Worm (Caenorhabditis elegans) whole organism, late embryonic: ENCODE results near the gene T13G4.7.

ENCODE experiments used
- C38D4.7 ChIP-seq: fragments of 200-800 bp; sonication (Bioruptor generic); optimal IDR thresholded peaks from 2 replicates; lab custom pipeline; 2018; ENCODE audit warnings: mild to moderate bottlenecking, missing genetic modification characterization, moderate library complexity, missing compliant biosample characterization
- F13H6.1 ChIP-seq: sonication (generic microtip); optimal IDR thresholded peaks from 2 replicates; lab custom pipeline; 2016; ENCODE audit warnings: missing genetic modification characterization, missing compliant biosample characterization
- K02D7.2 ChIP-seq: sonication (generic microtip); optimal IDR thresholded peaks from 2 replicates; lab custom pipeline; 2017; ENCODE audit warnings: mild to moderate bottlenecking, missing genetic modification characterization, missing compliant biosample characterization
- K09A11.1 ChIP-seq: sonication (generic microtip); optimal IDR thresholded peaks from 2 replicates; lab custom pipeline; 2017; ENCODE audit warnings: antibody characterized with exemption, mild to moderate bottlenecking, missing genetic modification characterization, missing compliant biosample characterization; ENCODE audit not compliant: insufficient read depth
- Y22D7AL.16 ChIP-seq: sonication (generic microtip); optimal IDR thresholded peaks from 2 replicates; lab custom pipeline; 2016; ENCODE audit warnings: missing genetic modification characterization, missing compliant biosample characterization
- ahr-1 ChIP-seq: sonication (generic microtip); optimal IDR thresholded peaks from 2 replicates; lab custom pipeline; 2016; ENCODE audit warnings: missing genetic modification characterization, missing compliant biosample characterization
- ama-1 ChIP-seq: fragments of 150-350 bp; optimal IDR thresholded peaks from 2 replicates; lab custom pipeline; 2014
- ceh-14 ChIP-seq: sonication (generic microtip); optimal IDR thresholded peaks from 2 replicates; lab custom pipeline; 2016; ENCODE audit warnings: missing genotype, missing genetic modification characterization, missing compliant biosample characterization
- ceh-19 ChIP-seq: fragments of 200-800 bp; sonication (Bioruptor generic); optimal IDR thresholded peaks from 2 replicates; lab custom pipeline; 2018; ENCODE audit warnings: mild to moderate bottlenecking, missing genetic modification characterization, missing compliant biosample characterization
- ceh-22 ChIP-seq: sonication (generic microtip); optimal IDR thresholded peaks from 2 replicates; lab custom pipeline; 2017; ENCODE audit warnings: missing biosample characterization, missing genetic modification characterization
- ceh-31 ChIP-seq: sonication (generic microtip); optimal IDR thresholded peaks from 2 replicates; lab custom pipeline; 2016; ENCODE audit warnings: missing genetic modification characterization, missing compliant biosample characterization
- ceh-34 ChIP-seq: sonication (generic microtip); optimal IDR thresholded peaks from 2 replicates; lab custom pipeline; 2016; ENCODE audit warnings: mild to moderate bottlenecking, missing genetic modification characterization, missing compliant biosample characterization
- ceh-48 ChIP-seq: sonication (generic microtip); optimal IDR thresholded peaks from 2 replicates; lab custom pipeline; 2016; ENCODE audit warnings: missing genetic modification characterization, inconsistent platforms, missing compliant biosample characterization
- ceh-6 ChIP-seq: fragments of 200-800 bp; sonication (Bioruptor generic); optimal IDR thresholded peaks from 2 replicates; lab custom pipeline; 2018; ENCODE audit warnings: mild to moderate bottlenecking, missing genetic modification characterization, missing compliant biosample characterization
- dmd-4 ChIP-seq: sonication (generic microtip); optimal IDR thresholded peaks from 2 replicates; lab custom pipeline; 2016; ENCODE audit warnings: borderline replicate concordance, missing genetic modification characterization, missing compliant biosample characterization
- dve-1 ChIP-seq: sonication (generic microtip); optimal IDR thresholded peaks from 2 replicates; lab custom pipeline; 2017; ENCODE audit warnings: antibody characterized with exemption, mild to moderate bottlenecking, missing genetic modification characterization, missing compliant biosample characterization
- elt-2 ChIP-seq: sonication (generic microtip); optimal IDR thresholded peaks from 2 replicates; lab custom pipeline; 2016; ENCODE audit warnings: missing genetic modification reagents, missing genetic modification characterization, missing compliant biosample characterization
- elt-4 ChIP-seq: sonication (generic microtip); optimal IDR thresholded peaks from 2 replicates; lab custom pipeline; 2016; ENCODE audit warnings: missing genetic modification characterization, missing compliant biosample characterization
- ets-4 ChIP-seq: sonication (generic microtip); optimal IDR thresholded peaks from 2 replicates; lab custom pipeline; 2016; ENCODE audit warnings: missing genetic modification characterization, missing compliant biosample characterization
- fkh-10 ChIP-seq: fragments of 150-350 bp; optimal IDR thresholded peaks from 2 replicates; lab custom pipeline; 2014; ENCODE audit warnings: missing biosample characterization, missing genetic modification reagents, missing genetic modification characterization
- fkh-6 ChIP-seq: sonication (generic microtip); optimal IDR thresholded peaks from 2 replicates; lab custom pipeline; 2016; ENCODE audit warnings: missing genetic modification characterization, missing compliant biosample characterization
- gmeb-2 ChIP-seq: sonication (generic microtip); optimal IDR thresholded peaks from 2 replicates; lab custom pipeline; 2016; ENCODE audit warnings: missing genetic modification characterization, inconsistent platforms, missing compliant biosample characterization
- hlh-8 ChIP-seq: sonication (generic microtip); optimal IDR thresholded peaks from 2 replicates; lab custom pipeline; 2016; ENCODE audit warnings: missing genotype, missing genetic modification characterization, missing compliant biosample characterization
- lin-11 ChIP-seq: fragments of 200-800 bp; sonication (Bioruptor generic); optimal IDR thresholded peaks from 2 replicates; lab custom pipeline; 2018; ENCODE audit warnings: mild to moderate bottlenecking, missing genetic modification characterization, missing compliant biosample characterization
- madf-2 ChIP-seq: sonication (generic microtip); optimal IDR thresholded peaks from 2 replicates; lab custom pipeline; 2017; ENCODE audit warnings: missing genetic modification characterization, missing compliant biosample characterization
- nhr-11 ChIP-seq: fragments of 150-350 bp; optimal IDR thresholded peaks from 2 replicates; lab custom pipeline; 2014; ENCODE audit warnings: missing biosample characterization, missing genetic modification characterization
- nhr-232 ChIP-seq: sonication (generic microtip); optimal IDR thresholded peaks from 2 replicates; lab custom pipeline; 2016; ENCODE audit warnings: missing genetic modification characterization, missing compliant biosample characterization
- pat-9 ChIP-seq: fragments of 200-800 bp; sonication (Bioruptor generic); optimal IDR thresholded peaks from 2 replicates; lab custom pipeline; 2018; ENCODE audit warnings: mild to moderate bottlenecking, missing genetic modification characterization, moderate library complexity, missing compliant biosample characterization
- pha-2 ChIP-seq: sonication (generic microtip); optimal IDR thresholded peaks from 2 replicates; lab custom pipeline; 2017; ENCODE audit warnings: mild to moderate bottlenecking, missing genetic modification characterization, missing compliant biosample characterization
- pqm-1 ChIP-seq: sonication (generic microtip); optimal IDR thresholded peaks from 2 replicates; lab custom pipeline; 2016; ENCODE audit warnings: missing genetic modification characterization, missing compliant biosample characterization
- pros-1 ChIP-seq: fragments of 150-350 bp; optimal IDR thresholded peaks from 2 replicates; lab custom pipeline; 2014; ENCODE audit warnings: missing biosample characterization, missing genetic modification reagents, missing genetic modification characterization
- ref-2 ChIP-seq: sonication (generic microtip); optimal IDR thresholded peaks from 2 replicates; lab custom pipeline; 2016; ENCODE audit warnings: missing genetic modification characterization, missing compliant biosample characterization
- rnt-1 ChIP-seq: sonication (generic microtip); optimal IDR thresholded peaks from 2 replicates; lab custom pipeline; 2016; ENCODE audit warnings: missing genetic modification characterization, missing compliant biosample characterization
- sdc-2 ChIP-seq: sonication (generic microtip); optimal IDR thresholded peaks from 2 replicates; lab custom pipeline; 2016; ENCODE audit warnings: missing genotype, missing genetic modification characterization, missing compliant biosample characterization
- syd-9 ChIP-seq: sonication (generic microtip); optimal IDR thresholded peaks from 2 replicates; lab custom pipeline; 2016; ENCODE audit warnings: mild to moderate bottlenecking, missing genetic modification characterization, moderate library complexity, missing compliant biosample characterization
- tbx-2 ChIP-seq: sonication (generic microtip); optimal IDR thresholded peaks from 2 replicates; lab custom pipeline; 2016; ENCODE audit warnings: missing genetic modification characterization, missing compliant biosample characterization
- unc-42 ChIP-seq: sonication (generic microtip); optimal IDR thresholded peaks from 2 replicates; lab custom pipeline; 2016; ENCODE audit warnings: missing genotype, missing genetic modification characterization, missing compliant biosample characterization

T13G4.7 gene

DNA sequence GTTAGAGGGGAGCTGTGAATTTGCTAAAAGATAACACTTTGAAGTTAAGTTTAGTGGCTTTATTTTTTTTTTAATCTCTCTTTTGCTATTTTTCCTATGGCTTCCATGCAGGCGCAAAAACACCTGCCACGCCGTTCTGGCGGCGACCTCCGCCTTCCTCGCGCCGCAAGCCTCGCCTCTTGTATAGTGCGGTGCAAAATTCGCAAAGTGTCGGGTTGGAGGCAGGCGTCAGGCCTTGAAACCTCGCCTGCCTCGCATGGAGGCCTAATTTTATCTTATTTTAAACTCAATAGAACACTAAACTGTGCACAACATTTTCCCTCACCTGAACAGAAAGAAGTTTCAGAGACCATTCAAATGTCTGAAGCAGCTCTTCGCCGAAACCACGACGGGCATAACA is 33.9 kb downstream of the T13G4.7 start:
- no peak for TF ChIP-seq ceh-31
- TF ChIP-seq gmeb-2, result no peak
- TF ChIP-seq fkh-10 (GFP tag; lab: Kevin White, UChicago), result no peak
- no peak for TF ChIP-seq ama-1 (lab: Kevin White, UChicago)
- no peak for TF ChIP-seq madf-2
- TF ChIP-seq elt-4 (tag; lab: Kevin White, UChicago), result no peak
- TF ChIP-seq ceh-22 (tag; lab: Kevin White, UChicago), result no peak
- TF ChIP-seq pqm-1 (tag; lab: Kevin White, UChicago), result no peak
- no peak for TF ChIP-seq ceh-34 (tag; lab: Kevin White, UChicago)
- TF ChIP-seq syd-9 (tag; lab: Kevin White, UChicago), result no peak
- TF ChIP-seq, all 69 proteins: peak for 0

DNA sequence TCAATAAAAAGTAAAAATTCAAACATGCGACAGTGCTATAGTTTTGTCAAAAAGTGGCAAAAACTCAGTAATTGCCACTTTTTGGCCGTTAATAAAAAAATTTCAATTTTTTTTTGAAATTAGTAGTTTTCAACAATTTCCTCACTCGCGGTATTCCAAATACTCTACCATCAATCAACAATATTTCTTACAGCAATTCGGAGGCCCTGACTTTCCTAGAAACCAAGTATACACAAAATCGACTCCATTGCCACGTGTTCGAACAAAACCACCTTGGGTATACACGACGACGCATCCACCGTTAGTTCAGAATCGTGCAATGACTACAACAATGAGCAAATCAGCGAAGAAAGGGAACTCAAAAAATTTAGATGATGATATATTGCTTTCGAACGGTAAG is 34.3 kb downstream of the T13G4.7 start:
- TF ChIP-seq unc-42 (tag; lab: Kevin White, UChicago), result no peak
- no peak for TF ChIP-seq ceh-22 (tag; lab: Kevin White, UChicago)
- TF ChIP-seq nhr-11, result no peak
- TF ChIP-seq ceh-14 (tag; lab: Kevin White, UChicago), result no peak
- TF ChIP-seq ceh-34 (tag; lab: Kevin White, UChicago), result no peak
- no peak for TF ChIP-seq C38D4.7
- no peak for TF ChIP-seq dve-1 (tag; lab: Kevin White, UChicago)
- TF ChIP-seq pros-1 (tag; lab: Kevin White, UChicago), result no peak
- no peak for TF ChIP-seq pat-9 (tag; lab: Kevin White, UChicago)
- TF ChIP-seq ref-2 (tag; lab: Kevin White, UChicago), result no peak
- no peak for TF ChIP-seq dmd-4 (tag; lab: Kevin White, UChicago)
- TF ChIP-seq ceh-31, result no peak
- TF ChIP-seq tbx-2 (tag; lab: Kevin White, UChicago), result no peak
- TF ChIP-seq ceh-19 (GFP tag; lab: Kevin White, UChicago), result no peak
- no peak for TF ChIP-seq rnt-1 (tag; lab: Kevin White, UChicago)
- TF ChIP-seq K02D7.2, result no peak
- TF ChIP-seq ceh-6, result no peak
- TF ChIP-seq ahr-1 (tag; lab: Kevin White, UChicago), result no peak

DNA sequence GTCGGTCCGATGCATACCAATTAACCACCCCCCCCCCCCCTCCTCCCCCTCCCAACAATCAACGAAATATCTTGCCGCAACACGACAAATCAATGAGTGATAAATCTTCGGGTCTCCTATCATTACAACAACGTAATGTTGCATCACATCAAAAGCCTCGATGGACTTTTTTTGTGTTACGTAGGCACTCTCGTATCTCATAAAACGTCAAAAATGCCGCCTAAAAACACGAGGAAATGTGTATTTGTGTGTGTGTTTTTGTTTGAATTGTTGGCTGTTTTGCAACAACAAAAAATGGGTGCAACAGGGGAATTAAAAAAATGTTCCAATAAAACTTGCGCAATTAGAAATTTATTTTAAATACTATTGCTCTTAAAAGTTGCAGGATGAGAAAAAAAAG is 38.7 kb downstream of the T13G4.7 start:
- TF ChIP-seq sdc-2 (tag; lab: Kevin White, UChicago) (no peak), ref-2 (tag; lab: Kevin White, UChicago) (no peak), F13H6.1 (tag; lab: Kevin White, UChicago) (no peak), nhr-232 (tag; lab: Kevin White, UChicago) (no peak), ceh-48 (no peak), fkh-10 (GFP tag; lab: Kevin White, UChicago) (no peak), elt-2 (tag; lab: Kevin White, UChicago) (no peak), unc-42 (tag; lab: Kevin White, UChicago) (no peak), K02D7.2 (no peak)

DNA sequence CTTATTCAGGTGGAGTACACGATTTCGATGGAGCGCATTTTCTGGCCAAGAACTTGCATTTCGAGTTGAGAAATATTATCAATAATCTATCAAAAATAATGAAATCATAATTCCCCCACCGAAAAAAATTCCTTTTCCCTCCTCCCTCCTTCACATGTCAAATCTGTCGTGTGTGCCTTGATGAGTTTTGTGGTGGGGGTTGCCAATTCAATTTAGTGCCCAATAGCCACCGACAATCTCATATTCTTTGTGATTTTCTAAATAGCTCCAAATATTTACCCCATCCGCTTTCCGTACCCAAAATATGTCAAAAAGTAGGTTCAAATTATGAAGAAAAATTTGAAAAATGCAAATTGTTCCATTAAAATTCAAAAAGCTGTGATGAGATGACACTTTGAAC is 43.9 kb downstream of the T13G4.7 start, which contains the start of gene tmc-1:
TSS of gene tmc-1 (plus strand) at position 189 of the 400 bp plus-strand sequence.
- TF ChIP-seq K09A11.1 (tag; lab: Kevin White, UChicago) (no peak), fkh-6 (tag; lab: Kevin White, UChicago) (no peak), pqm-1 (tag; lab: Kevin White, UChicago) (no peak), unc-42 (tag; lab: Kevin White, UChicago) (peak; percentile 73), elt-2 (tag; lab: Kevin White, UChicago) (no peak), pha-2 (tag; lab: Kevin White, UChicago) (no peak), lin-11 (tag; lab: Kevin White, UChicago) (no peak)

DNA sequence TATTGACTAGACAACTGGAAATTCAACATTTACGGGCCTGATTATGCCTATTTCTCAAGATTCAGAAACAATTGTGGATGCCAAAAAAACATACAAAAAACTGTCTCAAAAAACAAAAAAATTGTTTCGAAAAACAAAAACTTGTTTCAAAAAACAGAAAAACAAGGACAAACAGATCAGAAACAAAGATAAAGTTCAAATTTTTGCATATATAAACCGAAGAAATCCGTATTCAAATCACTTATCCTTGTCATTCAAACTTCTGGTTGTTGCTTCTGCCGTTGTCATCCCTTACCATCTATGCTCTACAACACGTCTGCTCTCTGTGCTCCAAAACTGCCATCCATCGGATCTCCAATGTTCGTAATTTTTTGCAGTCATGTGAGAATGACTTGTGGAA is 51.3 kb downstream of the T13G4.7 start, which contains the start of gene R193.1:
TSS of gene R193.1 (plus strand) at position 301 of the 400 bp plus-strand sequence.
- TF ChIP-seq hlh-8 (tag; lab: Kevin White, UChicago), result no peak
- no peak for TF ChIP-seq ets-4 (tag; lab: Kevin White, UChicago)
- no peak for TF ChIP-seq Y22D7AL.16 (tag; lab: Kevin White, UChicago)
- TF ChIP-seq, all 69 proteins: peak for 0
